Fruit fly (Drosophila melanogaster): Measurements from ENCODE around the gene Oseg4.

The Oseg4 gene

dm6 chr3L:1746338-1747199 is 11.0 kb upstream of the Oseg4 start, which contains the start of gene CG13921 (continued):
- TF ChIP-seq CG11085 (GFP tag; IDR thresholded peaks at IDR 0.05) (peak; percentile 98), repo (GFP tag; optimal IDR thresholded peaks at IDR 0.05) (peak; percentile 99), CG8290 (GFP tag; optimal IDR thresholded peaks at IDR 0.05) (peak; percentile 100), CG8290 (tag; optimal IDR thresholded peaks at IDR 0.05) (peak; percentile 95 to 99), CG15601 (tag; optimal IDR thresholded peaks at IDR 0.05) (peak; percentile 97), insv (GFP tag; optimal IDR thresholded peaks at IDR 0.05) (peak; percentile 69 to 76), dimm (GFP tag; IDR thresholded peaks at IDR 0.05) (peak; percentile 97), CG31388 (GFP tag; optimal IDR thresholded peaks at IDR 0.05) (peak; percentile 98), gfzf (GFP tag; optimal IDR thresholded peaks at IDR 0.05) (peak; percentile 39), chif (GFP tag; optimal IDR thresholded peaks at IDR 0.05) (peak; percentile 99 to 100), CG9727 (GFP tag; optimal IDR thresholded peaks at IDR 0.05) (peak; percentile 100), CG12155 (GFP tag; optimal IDR thresholded peaks at IDR 0.05) (peak; percentile 98), CG3847 (GFP tag; IDR thresholded peaks at IDR 0.05) (peak; percentile 99), Meics (GFP tag; optimal IDR thresholded peaks at IDR 0.05) (peak; percentile 98), CG42726 (GFP tag; IDR thresholded peaks at IDR 0.05; ENCODE audit: partially characterized antibody) (no peak), esg (GFP tag; conservative IDR thresholded peaks at IDR 0.05) (peak; percentile 99), pnt (GFP tag; optimal IDR thresholded peaks at IDR 0.05) (peak; percentile 100), CG10543 (GFP tag; optimal IDR thresholded peaks at IDR 0.05) (peak; percentile 91), CG2116 (GFP tag; optimal IDR thresholded peaks at IDR 0.05) (peak; percentile 86), Hr51 (GFP tag; optimal IDR thresholded peaks at IDR 0.05) (peak; percentile 97 to 99), otp (GFP tag; IDR thresholded peaks at IDR 0.05) (peak; percentile 100), Myb (GFP tag; optimal IDR thresholded peaks at IDR 0.05) (peak; percentile 93), CG12942 (GFP tag; optimal IDR thresholded peaks at IDR 0.05) (peak; percentile 98), CG13296 (GFP tag; optimal IDR thresholded peaks at IDR 0.05) (peak; percentile 96), CG9215 (GFP tag; IDR thresholded peaks at IDR 0.05) (peak; percentile 97), NFAT (GFP tag; IDR thresholded peaks at IDR 0.05) (peak; percentile 97), Xbp1 (GFP tag; optimal IDR thresholded peaks at IDR 0.05) (peak; percentile 99), lov (optimal IDR thresholded peaks at IDR 0.05) (no peak), lov (GFP tag; IDR thresholded peaks at IDR 0.05) (peak; percentile 99), hkb (optimal IDR thresholded peaks at IDR 0.05) (no peak), hkb (GFP tag; IDR thresholded peaks at IDR 0.05) (peak; percentile 99), row (GFP tag; IDR thresholded peaks at IDR 0.05) (peak; percentile 99), salm (tag; optimal IDR thresholded peaks at IDR 0.05) (peak; percentile 97), NC2β (GFP tag; optimal IDR thresholded peaks at IDR 0.05) (peak; percentile 99), Dip2 (GFP tag; IDR thresholded peaks at IDR 0.05) (peak; percentile 79), tin (GFP tag; optimal IDR thresholded peaks at IDR 0.05) (peak; percentile 100), CG13424 (tag; optimal IDR thresholded peaks at IDR 0.05) (peak; percentile 99), tll (GFP tag; optimal IDR thresholded peaks at IDR 0.05) (peak in 1 of 2 experiments; percentile 94), ase (GFP tag; IDR thresholded peaks at IDR 0.05) (peak; percentile 98), CG2875 (GFP tag; optimal IDR thresholded peaks at IDR 0.05) (peak; percentile 99), CG12391 (tag; optimal IDR thresholded peaks at IDR 0.05) (peak; percentile 99), ap (GFP tag; IDR thresholded peaks at IDR 0.05) (peak; percentile 99), CG4707 (GFP tag; optimal IDR thresholded peaks at IDR 0.05) (peak; percentile 93), CG6683 (GFP tag; optimal IDR thresholded peaks at IDR 0.05) (peak; percentile 94), E2f1 (GFP tag; IDR thresholded peaks at IDR 0.05) (peak; percentile 99), Side (GFP tag; optimal IDR thresholded peaks at IDR 0.05) (peak; percentile 94), jigr1 (GFP tag; IDR thresholded peaks at IDR 0.05) (peak; percentile 98), btn (GFP tag; optimal IDR thresholded peaks at IDR 0.05) (peak; percentile 99), CG3407 (GFP tag; optimal IDR thresholded peaks at IDR 0.05) (peak; percentile 98), Dref (GFP tag; IDR thresholded peaks at IDR 0.05) (peak; percentile 46)
